Fruit fly (Drosophila melanogaster) whole organism, embryonic: Measurements from ENCODE around the gene CG31131.
A peak's percentile ranks its signal among the peaks of the same experiment; 100 is the strongest.

Source experiments
- Blimp-1 ChIP-seq: fragments of 200-800 bp; sonication (Bioruptor generic); optimal IDR thresholded peaks from 3 replicates; lab custom pipeline; 2018; ENCODE audit warnings: missing biosample characterization, missing genetic modification characterization, mild to moderate bottlenecking, moderate library complexity, missing genetic modification reagents
- CG10267 ChIP-seq: fragments of 200-800 bp; sonication (Bioruptor generic); optimal IDR thresholded peaks from 2 replicates; lab custom pipeline; 2018; ENCODE audit warnings: missing biosample characterization, mild to moderate bottlenecking, missing genetic modification characterization, moderate library complexity
- CG11456 ChIP-seq: fragments of 200-800 bp; sonication (Bioruptor generic); IDR thresholded peaks from 3 replicates; pipeline ENCODE4 v1.3.6; 2022; ENCODE audit warnings: missing biosample characterization, missing genetic modification characterization
- CG12104 ChIP-seq: fragments of 200-800 bp; sonication (Bioruptor generic); optimal IDR thresholded peaks from 3 replicates; lab custom pipeline; 2016; ENCODE audit warnings: missing biosample characterization, missing genetic modification characterization
- CG13775 ChIP-seq: fragments of 200-800 bp; sonication (Bioruptor generic); optimal IDR thresholded peaks from 3 replicates; lab custom pipeline; 2017; ENCODE audit warnings: missing biosample characterization, mild to moderate bottlenecking, missing genetic modification characterization
- CG15011 ChIP-seq: fragments of 200-800 bp; sonication (Bioruptor generic); optimal IDR thresholded peaks from 3 replicates; lab custom pipeline; 2018; ENCODE audit warnings: missing biosample characterization, mild to moderate bottlenecking, missing genetic modification characterization
- CG15514 ChIP-seq: fragments of 200-800 bp; sonication (Bioruptor generic); optimal IDR thresholded peaks from 3 replicates; lab custom pipeline; 2017; ENCODE audit warnings: missing biosample characterization, missing genetic modification characterization, mild to moderate bottlenecking, moderate library complexity, missing genetic modification reagents
- CG1603 ChIP-seq: fragments of 200-800 bp; sonication (Bioruptor generic); optimal IDR thresholded peaks from 2 replicates; lab custom pipeline; 2019; ENCODE audit warnings: missing biosample characterization, mild to moderate bottlenecking, missing genetic modification characterization, moderate library complexity
- CG17568 ChIP-seq: fragments of 200-800 bp; sonication (Bioruptor generic); optimal IDR thresholded peaks from 2 replicates; lab custom pipeline; 2018; ENCODE audit warnings: missing biosample characterization, mild to moderate bottlenecking, missing genetic modification characterization, moderate library complexity
- CG17612 ChIP-seq: fragments of 200-800 bp; sonication (Bioruptor generic); IDR thresholded peaks from 2 replicates; pipeline ENCODE4 v1.3.6; 2022; ENCODE audit warnings: missing biosample characterization, missing genetic modification characterization
- CG17802 ChIP-seq: fragments of 200-800 bp; sonication (Bioruptor generic); optimal IDR thresholded peaks from 2 replicates; lab custom pipeline; 2018; ENCODE audit warnings: missing biosample characterization, mild to moderate bottlenecking, missing genetic modification characterization, moderate library complexity
- CG18476 ChIP-seq: fragments of 200-800 bp; sonication (Bioruptor generic); optimal IDR thresholded peaks from 2 replicates; lab custom pipeline; 2016; ENCODE audit warnings: missing biosample characterization, mild to moderate bottlenecking, missing genetic modification characterization
- CG2875 ChIP-seq: fragments of 200-800 bp; sonication (Bioruptor generic); optimal IDR thresholded peaks from 2 replicates; lab custom pipeline; 2017; ENCODE audit warnings: missing biosample characterization, mild to moderate bottlenecking, missing genetic modification characterization, missing genetic modification reagents
- CG3065 ChIP-seq: fragments of 200-800 bp; sonication (Bioruptor generic); optimal IDR thresholded peaks from 2 replicates; lab custom pipeline; 2016; ENCODE audit warnings: missing biosample characterization, missing genetic modification characterization
- CG31224 ChIP-seq: fragments of 200-800 bp; sonication (Bioruptor generic); IDR thresholded peaks from 2 replicates; pipeline ENCODE4 v1.3.6; 2022; ENCODE audit warnings: missing biosample characterization, missing genetic modification characterization
- CG6175 ChIP-seq: fragments of 200-800 bp; sonication (Bioruptor generic); IDR thresholded peaks from 3 replicates; pipeline ENCODE4 v1.3.6; 2022; ENCODE audit warnings: missing biosample characterization, missing genetic modification characterization
- CG6654 ChIP-seq: fragments of 200-800 bp; sonication (Bioruptor generic); optimal IDR thresholded peaks from 2 replicates; lab custom pipeline; 2017; ENCODE audit warnings: missing biosample characterization, mild to moderate bottlenecking, missing genetic modification characterization
- CG7963 ChIP-seq: fragments of 200-800 bp; sonication (Bioruptor generic); IDR thresholded peaks from 3 replicates; pipeline ENCODE4 v1.3.6; 2022; ENCODE audit warnings: missing biosample characterization, missing genetic modification characterization; ENCODE audit not compliant: partially characterized antibody
- CG8765 ChIP-seq: fragments of 200-800 bp; sonication (Bioruptor generic); IDR thresholded peaks from 2 replicates; pipeline ENCODE4 v1.3.6; 2022; ENCODE audit warnings: missing biosample characterization, missing genetic modification characterization
- CG9876 ChIP-seq: fragments of 200-800 bp; sonication (Bioruptor generic); optimal IDR thresholded peaks from 2 replicates; lab custom pipeline; 2016; ENCODE audit warnings: missing biosample characterization, missing genetic modification characterization
- Camta ChIP-seq: fragments of 200-800 bp; sonication (Bioruptor generic); optimal IDR thresholded peaks from 2 replicates; lab custom pipeline; 2016; ENCODE audit warnings: missing biosample characterization, missing genetic modification characterization
- E2f1 ChIP-seq: fragments of 200-800 bp; sonication (Bioruptor generic); IDR thresholded peaks from 2 replicates; pipeline ENCODE4 v1.3.6; 2022; ENCODE audit warnings: missing biosample characterization, missing genetic modification characterization
- ERR ChIP-seq: fragments of 200-800 bp; sonication (Bioruptor generic); optimal IDR thresholded peaks from 2 replicates; lab custom pipeline; 2016; ENCODE audit warnings: missing biosample characterization, missing genetic modification characterization
- Elba2 ChIP-seq: fragments of 200-800 bp; sonication (Bioruptor generic); optimal IDR thresholded peaks from 3 replicates; lab custom pipeline; 2016; ENCODE audit warnings: missing biosample characterization, missing genetic modification characterization
- Gug ChIP-seq: fragments of 200-800 bp; sonication (Bioruptor generic); IDR thresholded peaks from 4 replicates; pipeline ENCODE4 v1.3.6; 2022; ENCODE audit warnings: missing biosample characterization, missing genetic modification characterization
- HmgZ ChIP-seq: fragments of 200-800 bp; sonication (Bioruptor generic); optimal IDR thresholded peaks from 2 replicates; lab custom pipeline; 2018; ENCODE audit warnings: missing biosample characterization, mild to moderate bottlenecking, missing genetic modification characterization
- Hsf ChIP-seq: fragments of 200-800 bp; sonication (Bioruptor generic); optimal IDR thresholded peaks from 3 replicates; lab custom pipeline; 2016; ENCODE audit warnings: missing biosample characterization, missing genetic modification characterization
- Oaz ChIP-seq: fragments of 200-800 bp; sonication (Bioruptor generic); IDR thresholded peaks from 2 replicates; pipeline ENCODE4 v1.3.6; 2022; ENCODE audit warnings: missing biosample characterization, missing genetic modification characterization
- Oli ChIP-seq: fragments of 200-800 bp; sonication (Bioruptor generic); optimal IDR thresholded peaks from 2 replicates; lab custom pipeline; 2018; ENCODE audit warnings: missing biosample characterization, mild to moderate bottlenecking, missing genetic modification characterization, moderate library complexity
- Pdp1 ChIP-seq, 2 experiments: fragments of 200-800 bp; sonication (Bioruptor generic); optimal IDR thresholded peaks; 3 replicates each; lab custom pipeline; 2016; ENCODE audit warnings: missing biosample characterization in 2 of 2, missing genetic modification characterization in 2 of 2, mild to moderate bottlenecking in 1 of 2, moderate library complexity in 1 of 2
- Sox102F ChIP-seq: fragments of 200-800 bp; sonication (Bioruptor generic); optimal IDR thresholded peaks from 2 replicates; lab custom pipeline; 2018; ENCODE audit warnings: missing biosample characterization, mild to moderate bottlenecking, missing genetic modification characterization, moderate library complexity
- Xbp1 ChIP-seq: fragments of 200-800 bp; sonication (Bioruptor generic); optimal IDR thresholded peaks from 3 replicates; lab custom pipeline; 2016; ENCODE audit warnings: missing biosample characterization, mild to moderate bottlenecking, missing genetic modification characterization
- amos ChIP-seq: fragments of 200-800 bp; sonication (Bioruptor generic); IDR thresholded peaks from 2 replicates; pipeline ENCODE4 v1.3.6; 2022; ENCODE audit warnings: missing biosample characterization, missing genetic modification characterization; ENCODE audit not compliant: partially characterized antibody
- bsh ChIP-seq, 2 experiments: fragments of 200-800 bp; sonication (Bioruptor generic); optimal IDR thresholded peaks; 2 replicates each; lab custom pipeline; 2017 to 2018; ENCODE audit warnings: mild to moderate bottlenecking in 2 of 2, missing biosample characterization in 2 of 2, missing genetic modification characterization in 2 of 2, moderate library complexity in 1 of 2
- chinmo ChIP-seq: fragments of 200-800 bp; sonication (Bioruptor generic); IDR thresholded peaks from 4 replicates; pipeline ENCODE4 v1.3.6; 2022; ENCODE audit warnings: missing biosample characterization, missing genetic modification characterization; ENCODE audit not compliant: partially characterized antibody
- corto ChIP-seq: fragments of 200-800 bp; sonication (Bioruptor generic); optimal IDR thresholded peaks from 2 replicates; lab custom pipeline; 2016; ENCODE audit warnings: missing biosample characterization, mild to moderate bottlenecking, missing genetic modification characterization, moderate library complexity
- cwo ChIP-seq: fragments of 200-800 bp; sonication (Bioruptor generic); optimal IDR thresholded peaks from 3 replicates; lab custom pipeline; 2017; ENCODE audit warnings: missing biosample characterization, missing genetic modification characterization, mild to moderate bottlenecking, moderate library complexity, missing genetic modification reagents
- dan ChIP-seq: fragments of 200-800 bp; sonication (Bioruptor generic); IDR thresholded peaks from 2 replicates; pipeline ENCODE4 v1.3.6; 2022; ENCODE audit warnings: missing biosample characterization, missing genetic modification characterization
- en ChIP-seq: fragments of 200-800 bp; sonication (Bioruptor generic); optimal IDR thresholded peaks from 2 replicates; lab custom pipeline; 2016; ENCODE audit warnings: missing biosample characterization, missing genetic modification characterization
- ewg ChIP-seq: fragments of 200-800 bp; sonication (Bioruptor generic); optimal IDR thresholded peaks from 3 replicates; lab custom pipeline; 2017; ENCODE audit warnings: mild to moderate bottlenecking, missing biosample characterization, missing genetic modification reagents, missing genetic modification characterization
- ind ChIP-seq: fragments of 200-800 bp; sonication (Bioruptor generic); optimal IDR thresholded peaks from 3 replicates; lab custom pipeline; 2016; ENCODE audit warnings: missing biosample characterization, missing genetic modification characterization
- insv ChIP-seq, 2 experiments: fragments of 200-800 bp; sonication (Bioruptor generic); optimal IDR thresholded peaks; 3 replicates each; lab custom pipeline; 2016 to 2018; ENCODE audit warnings: missing biosample characterization in 2 of 2, missing genetic modification characterization in 2 of 2
- nerfin-2 ChIP-seq: fragments of 200-800 bp; sonication (Bioruptor generic); IDR thresholded peaks from 2 replicates; pipeline ENCODE4 v1.3.6; 2022; ENCODE audit warnings: missing biosample characterization, missing genetic modification characterization; ENCODE audit not compliant: partially characterized antibody
- pan ChIP-seq, 4 experiments: fragments of >200 bp in 3 of 4; fragments of 200-800 bp in 1 of 4; sonication (Bioruptor generic) in 1 of 4; optimal IDR thresholded peaks in 3 of 4; IDR thresholded peaks in 1 of 4; 2 replicates each; pipeline versions ENCODE4 v1.3.6 to Lab custom; 2017 to 2022; ENCODE audit warnings: missing biosample characterization in 2 of 4, missing genetic modification characterization in 2 of 4, mixed read lengths in 1 of 4
- ranshi ChIP-seq: fragments of 200-800 bp; sonication (Bioruptor generic); IDR thresholded peaks from 2 replicates; pipeline ENCODE4 v1.3.6; 2022; ENCODE audit warnings: missing biosample characterization, missing genetic modification characterization
- repo ChIP-seq: fragments of 200-800 bp; sonication (Bioruptor generic); optimal IDR thresholded peaks from 2 replicates; lab custom pipeline; 2016; ENCODE audit warnings: missing biosample characterization, missing genetic modification characterization
- tll ChIP-seq, 2 experiments: fragments of 200-800 bp in 1 of 2; fragments of >200 bp in 1 of 2; sonication (Bioruptor generic) in 1 of 2; optimal IDR thresholded peaks; 2 replicates each; lab custom pipeline; 2017 to 2019; ENCODE audit warnings: missing biosample characterization in 2 of 2, missing genetic modification characterization in 2 of 2, mild to moderate bottlenecking in 1 of 2, moderate library complexity in 1 of 2
- usp ChIP-seq: fragments of >200 bp; optimal IDR thresholded peaks from 2 replicates; lab custom pipeline; 2017; ENCODE audit warnings: missing biosample characterization, missing genetic modification characterization

The CG31131 gene

dm6 chr3R:27922673-27923175 is 40.3 kb downstream of the CG31131 start, which contains the start of gene RpL4 (continued):
- TF ChIP-seq CG15514 (GFP tag; lab: Kevin White, UChicago) (peak; percentile 83), CG17802 (peak; percentile 71), CG12104 (peak; percentile 85), nerfin-2 (GFP tag; lab: Robert Waterston, UW) (no peak), CG18476 (GFP tag; lab: Kevin White, UChicago) (no peak), en (GFP tag; lab: Kevin White, UChicago) (peak; percentile 76), CG17568 (GFP tag; lab: Kevin White, UChicago) (peak; percentile 90), Xbp1 (peak; percentile 78), CG6654 (GFP tag; lab: Kevin White, UChicago) (peak; percentile 65), Gug (no peak; the same call in 3 of the 4 replicates), bsh (GFP tag; optimal IDR thresholded peaks at IDR 0.05; lab: Kevin White, UChicago) (peak; percentile 5 to 77), CG9876 (peak; percentile 71), pan (optimal IDR thresholded peaks at IDR 0.05; lab: Kevin White, UChicago) (no peak), pan (GFP tag; optimal IDR thresholded peaks at IDR 0.05 in 1 of 2, IDR thresholded peaks at IDR 0.05 in 1 of 2) (peak in 1 of 2 experiments; percentile 79), ewg (GFP tag; lab: Kevin White, UChicago) (peak; percentile 85), ind (GFP tag; lab: Kevin White, UChicago) (peak; percentile 53), Oli (peak; percentile 70), CG31224 (GFP tag; lab: Robert Waterston, UW) (peak; percentile 60), cwo (peak; percentile 44), corto (GFP tag; lab: Kevin White, UChicago) (no peak), CG1603 (tag; lab: Kevin White, UChicago) (peak; percentile 79), Elba2 (GFP tag; lab: Kevin White, UChicago) (no peak), CG3065 (GFP tag; lab: Kevin White, UChicago) (peak; percentile 68), CG10267 (peak; percentile 90), CG7963 (GFP tag; lab: Robert Waterston, UW) (no peak), CG17612 (GFP tag; lab: Robert Waterston, UW) (no peak), Camta (peak; percentile 89), CG11456 (GFP tag; lab: Robert Waterston, UW) (peak; percentile 90), ranshi (GFP tag; lab: Robert Waterston, UW) (peak; percentile 77), usp (no peak), Blimp-1 (GFP tag; lab: Kevin White, UChicago) (peak; percentile 31), insv (GFP tag; optimal IDR thresholded peaks at IDR 0.05; lab: Kevin White, UChicago) (peak in 1 of 2 experiments; percentile 81), Pdp1 (GFP tag; optimal IDR thresholded peaks at IDR 0.05; lab: Kevin White, UChicago) (peak; percentile 61 to 62), HmgZ (tag; lab: Kevin White, UChicago) (peak; percentile 65), E2f1 (peak; percentile 70), CG8765 (GFP tag; lab: Robert Waterston, UW) (no peak), ERR (GFP tag; lab: Kevin White, UChicago) (no peak), CG15011 (GFP tag; lab: Kevin White, UChicago) (no peak), tll (GFP tag; optimal IDR thresholded peaks at IDR 0.05; lab: Kevin White, UChicago) (no peak), CG6175 (GFP tag; lab: Robert Waterston, UW) (peak; percentile 71), CG2875 (GFP tag; lab: Kevin White, UChicago) (peak; percentile 88), Sox102F (GFP tag; lab: Kevin White, UChicago) (peak; percentile 47), Oaz (GFP tag; lab: Robert Waterston, UW) (peak; percentile 69), CG13775 (GFP tag; lab: Kevin White, UChicago) (peak; percentile 95), repo (GFP tag; lab: Kevin White, UChicago) (peak; percentile 71), amos (GFP tag; lab: Robert Waterston, UW) (no peak), dan (GFP tag; lab: Robert Waterston, UW) (no peak), Hsf (GFP tag; lab: Kevin White, UChicago) (peak; percentile 80), chinmo (GFP tag; lab: Robert Waterston, UW) (no peak)
